Fruit fly (Drosophila melanogaster): ENCODE data around the gene Sgs3.

The Sgs3 gene

dm6 chr3L:11555662-11556460, 43.8 kb downstream of the Sgs3 start (continued):
- TF ChIP-seq gcm (GFP tag; optimal IDR thresholded peaks at IDR 0.05) (peak; percentile 53), CG30020 (tag; optimal IDR thresholded peaks at IDR 0.05) (peak; percentile 35), tll (GFP tag; optimal IDR thresholded peaks at IDR 0.05) (no peak), Ptx1 (GFP tag; IDR thresholded peaks at IDR 0.05) (peak; percentile 83), CG5245 (GFP tag; optimal IDR thresholded peaks at IDR 0.05) (no peak), unpg (GFP tag; optimal IDR thresholded peaks at IDR 0.05) (peak; percentile 83), CG34376 (GFP tag; optimal IDR thresholded peaks at IDR 0.05) (peak; percentile 34), CG7556 (GFP tag; optimal IDR thresholded peaks at IDR 0.05) (peak; percentile 84), CG2678 (tag; optimal IDR thresholded peaks at IDR 0.05) (peak; percentile 91), CG17829 (tag; optimal IDR thresholded peaks at IDR 0.05) (peak; percentile 83), HLH54F (GFP tag; optimal IDR thresholded peaks at IDR 0.05) (no peak), sim (GFP tag; IDR thresholded peaks at IDR 0.05) (no peak), CG12744 (GFP tag; optimal IDR thresholded peaks at IDR 0.05) (peak; percentile 20), CG1024 (GFP tag; IDR thresholded peaks at IDR 0.05) (peak; percentile 28; the same call in 1 of the 2 replicates), Kr (GFP tag; optimal IDR thresholded peaks at IDR 0.05) (no peak), sug (tag; optimal IDR thresholded peaks at IDR 0.05) (peak; percentile 76), Elba2 (GFP tag; optimal IDR thresholded peaks at IDR 0.05) (no peak), tin (GFP tag; optimal IDR thresholded peaks at IDR 0.05) (peak; percentile 41), HLHmδ (GFP tag; optimal IDR thresholded peaks at IDR 0.05) (peak; percentile 44), Ssrp (tag; optimal IDR thresholded peaks at IDR 0.05) (peak; percentile 75), Stat92E (GFP tag; optimal IDR thresholded peaks at IDR 0.05) (no peak), Dek (tag; optimal IDR thresholded peaks at IDR 0.05) (peak; percentile 64), tna (GFP tag; IDR thresholded peaks at IDR 0.05; ENCODE audit: partially characterized antibody) (no peak), Vsx1 (GFP tag; optimal IDR thresholded peaks at IDR 0.05) (peak; percentile 11), lab (GFP tag; optimal IDR thresholded peaks at IDR 0.05) (peak; percentile 72), gsb-n (tag; optimal IDR thresholded peaks at IDR 0.05) (peak; percentile 65), ind (GFP tag; optimal IDR thresholded peaks at IDR 0.05) (peak; percentile 48), mirr (GFP tag; optimal IDR thresholded peaks at IDR 0.05) (peak; percentile 68), ac (GFP tag; optimal IDR thresholded peaks at IDR 0.05) (no peak), HmgZ (tag; optimal IDR thresholded peaks at IDR 0.05) (peak; percentile 65), Nf-YA (GFP tag; IDR thresholded peaks at IDR 0.05) (no peak), CG7839 (tag; optimal IDR thresholded peaks at IDR 0.05) (peak; percentile 88), run (tag; optimal IDR thresholded peaks at IDR 0.05) (peak; percentile 46), CG4328 (GFP tag; optimal IDR thresholded peaks at IDR 0.05) (peak; percentile 57), nau (GFP tag; optimal IDR thresholded peaks at IDR 0.05) (peak; percentile 4), insv (GFP tag; optimal IDR thresholded peaks at IDR 0.05) (no peak), CG16815 (GFP tag; optimal IDR thresholded peaks at IDR 0.05) (peak; percentile 56), CG3065 (GFP tag; optimal IDR thresholded peaks at IDR 0.05) (no peak), CG5180 (GFP tag; optimal IDR thresholded peaks at IDR 0.05) (peak; percentile 48), Meics (GFP tag; optimal IDR thresholded peaks at IDR 0.05) (peak; percentile 79), ERR (GFP tag; optimal IDR thresholded peaks at IDR 0.05) (peak; percentile 24), Pdp1 (GFP tag; optimal IDR thresholded peaks at IDR 0.05) (peak in 1 of 2 experiments; percentile 59), lola (GFP tag; optimal IDR thresholded peaks at IDR 0.05) (peak in 1 of 3 experiments; percentile 85), CkIIα-i1 (GFP tag; IDR thresholded peaks at IDR 0.05) (no peak), hbn (GFP tag; IDR thresholded peaks at IDR 0.05; ENCODE audit: partially characterized antibody) (peak; percentile 25; the same call in 1 of the 2 replicates), CG12236 (GFP tag; optimal IDR thresholded peaks at IDR 0.05) (peak; percentile 26), Fer1 (GFP tag; optimal IDR thresholded peaks at IDR 0.05) (peak; percentile 41)

Data from whole organism, embryonic.